Worm (Caenorhabditis elegans): ENCODE measurements around the gene K08E3.2.

- TF ChIP-seq M03D4.4 (tag; optimal IDR thresholded peaks at IDR 0.05) (no peak), ceh-43 (GFP tag; optimal IDR thresholded peaks at IDR 0.05) (no peak), elt-1 (tag; optimal IDR thresholded peaks at IDR 0.05; ENCODE audit: borderline replicate concordance, insufficient read depth) (no peak), ces-1 (GFP tag; optimal IDR thresholded peaks at IDR 0.05) (no peak), nhr-12 (tag; optimal IDR thresholded peaks at IDR 0.05) (no peak), mab-5 (tag; optimal IDR thresholded peaks at IDR 0.05) (no peak), snpc-4 (tag; optimal IDR thresholded peaks at IDR 0.05) (no peak), pha-4 (tag; optimal IDR thresholded peaks at IDR 0.05) (no peak)
Measured at ce11 chrIII:13735008-13735407, 13.5 kb downstream of the K08E3.2 start, which contains the start of gene W06F12.3.

Measured in whole organism, mixed stage, embryonic.